Fruit fly (Drosophila melanogaster) whole organism, embryonic: ENCODE results near the gene trbl.

Experiments used
- Awh ChIP-seq: fragments of 200-800 bp; sonication (Bioruptor generic); IDR thresholded peaks from 2 replicates; pipeline ENCODE4, ENCODE4 v1.3.6; 2022; ENCODE audit warnings: missing biosample characterization, missing genetic modification characterization
- BtbVII ChIP-seq: fragments of 200-800 bp; sonication (Bioruptor generic); optimal IDR thresholded peaks from 3 replicates; lab custom pipeline; 2017; ENCODE audit warnings: missing biosample characterization, mild to moderate bottlenecking, missing genetic modification characterization
- CG1024 ChIP-seq: fragments of 200-800 bp; sonication (Bioruptor generic); IDR thresholded peaks from 2 replicates; pipeline ENCODE4 v1.3.6; 2022; ENCODE audit warnings: missing biosample characterization, missing genetic modification characterization
- CG10462 ChIP-seq: fragments of 200-800 bp; sonication (Bioruptor generic); optimal IDR thresholded peaks from 2 replicates; lab custom pipeline; 2016; ENCODE audit warnings: missing biosample characterization, missing genetic modification characterization
- CG10543 ChIP-seq: fragments of 200-800 bp; sonication (Bioruptor generic); optimal IDR thresholded peaks from 3 replicates; lab custom pipeline; 2017; ENCODE audit warnings: missing biosample characterization, mild to moderate bottlenecking, missing genetic modification characterization, moderate library complexity
- CG13894 ChIP-seq: fragments of 200-800 bp; sonication (Bioruptor generic); optimal IDR thresholded peaks from 3 replicates; lab custom pipeline; 2018; ENCODE audit warnings: missing biosample characterization, mild to moderate bottlenecking, missing genetic modification characterization, moderate library complexity
- CG14667 ChIP-seq: fragments of 200-800 bp; sonication (Bioruptor generic); IDR thresholded peaks from 2 replicates; pipeline ENCODE4 v1.3.6; 2022; ENCODE audit warnings: missing biosample characterization, missing genetic modification characterization
- CG14710 ChIP-seq: fragments of 200-800 bp; sonication (Bioruptor generic); optimal IDR thresholded peaks from 3 replicates; lab custom pipeline; 2019; ENCODE audit warnings: missing biosample characterization, mild to moderate bottlenecking, missing genetic modification characterization, moderate library complexity
- CG17328 ChIP-seq: fragments of 200-800 bp; sonication (Bioruptor generic); IDR thresholded peaks from 2 replicates; pipeline ENCODE4 v1.3.6; 2022; ENCODE audit warnings: missing biosample characterization, missing genetic modification characterization
- CG17568 ChIP-seq: fragments of 200-800 bp; sonication (Bioruptor generic); optimal IDR thresholded peaks from 2 replicates; lab custom pipeline; 2018; ENCODE audit warnings: missing biosample characterization, mild to moderate bottlenecking, missing genetic modification characterization, moderate library complexity
- CG18476 ChIP-seq: fragments of 200-800 bp; sonication (Bioruptor generic); optimal IDR thresholded peaks from 2 replicates; lab custom pipeline; 2016; ENCODE audit warnings: missing biosample characterization, mild to moderate bottlenecking, missing genetic modification characterization
- CG2199 ChIP-seq: fragments of 200-800 bp; sonication (Bioruptor generic); IDR thresholded peaks from 3 replicates; pipeline ENCODE4 v1.3.6; 2022; ENCODE audit warnings: missing biosample characterization, missing genetic modification characterization
- CG2889 ChIP-seq: fragments of 200-800 bp; sonication (Bioruptor generic); IDR thresholded peaks from 3 replicates; pipeline ENCODE4 v1.3.6; 2022; ENCODE audit warnings: missing biosample characterization, missing genetic modification characterization
- CG3065 ChIP-seq: fragments of 200-800 bp; sonication (Bioruptor generic); optimal IDR thresholded peaks from 2 replicates; lab custom pipeline; 2016; ENCODE audit warnings: missing biosample characterization, missing genetic modification characterization
- CG3281 ChIP-seq: fragments of 200-800 bp; sonication (Bioruptor generic); optimal IDR thresholded peaks from 3 replicates; lab custom pipeline; 2017; ENCODE audit warnings: missing biosample characterization, mild to moderate bottlenecking, missing genetic modification characterization
- CG3726 ChIP-seq: fragments of 200-800 bp; sonication (Bioruptor generic); IDR thresholded peaks from 3 replicates; pipeline ENCODE4, ENCODE4 v1.3.6; 2022; ENCODE audit warnings: missing biosample characterization, missing genetic modification characterization
- CG4360 ChIP-seq: fragments of 200-800 bp; sonication (Bioruptor generic); IDR thresholded peaks from 2 replicates; pipeline ENCODE4 v1.3.6; 2022; ENCODE audit warnings: missing biosample characterization, missing genetic modification characterization
- CG8924 ChIP-seq: fragments of 200-800 bp; optimal IDR thresholded peaks from 3 replicates; lab custom pipeline; 2019; ENCODE audit warnings: missing biosample characterization, mild to moderate bottlenecking, missing genetic modification characterization, moderate library complexity
- CTCF ChIP-seq: fragments of 200-800 bp; sonication (Bioruptor generic); optimal IDR thresholded peaks from 2 replicates; lab custom pipeline; 2017; ENCODE audit warnings: missing biosample characterization, mild to moderate bottlenecking, missing genetic modification characterization, moderate library complexity
- Deaf1 ChIP-seq: fragments of 200-800 bp; optimal IDR thresholded peaks from 3 replicates; lab custom pipeline; 2019; ENCODE audit warnings: missing biosample characterization, mild to moderate bottlenecking, missing genetic modification characterization, moderate library complexity
- E2f2 ChIP-seq: fragments of 200-800 bp; sonication (Bioruptor generic); IDR thresholded peaks from 2 replicates; pipeline ENCODE4 v1.3.6; 2022; ENCODE audit warnings: missing biosample characterization, missing genetic modification characterization
- GATAe ChIP-seq: fragments of 200-800 bp; sonication (Bioruptor generic); conservative IDR thresholded peaks from 2 replicates; pipeline ENCODE4 v1.3.6; 2022; ENCODE audit warnings: missing biosample characterization, missing genetic modification characterization
- HLHmδ ChIP-seq: fragments of 200-800 bp; sonication (Bioruptor generic); optimal IDR thresholded peaks from 2 replicates; lab custom pipeline; 2018; ENCODE audit warnings: missing biosample characterization, mild to moderate bottlenecking, missing genetic modification characterization, moderate library complexity
- Hey ChIP-seq: fragments of 200-800 bp; sonication (Bioruptor generic); optimal IDR thresholded peaks from 3 replicates; lab custom pipeline; 2018; ENCODE audit warnings: missing biosample characterization, mild to moderate bottlenecking, missing genetic modification characterization
- HmgZ ChIP-seq: fragments of 200-800 bp; sonication (Bioruptor generic); optimal IDR thresholded peaks from 2 replicates; lab custom pipeline; 2018; ENCODE audit warnings: missing biosample characterization, mild to moderate bottlenecking, missing genetic modification characterization
- Hsf ChIP-seq: fragments of 200-800 bp; sonication (Bioruptor generic); optimal IDR thresholded peaks from 3 replicates; lab custom pipeline; 2016; ENCODE audit warnings: missing biosample characterization, missing genetic modification characterization
- Lim3 ChIP-seq: fragments of 200-800 bp; sonication (Bioruptor generic); IDR thresholded peaks from 2 replicates; pipeline ENCODE4 v1.3.6; 2022; ENCODE audit warnings: missing biosample characterization, missing genetic modification characterization
- NC2β ChIP-seq: fragments of 200-800 bp; sonication (Bioruptor generic); optimal IDR thresholded peaks from 2 replicates; lab custom pipeline; 2016; ENCODE audit warnings: missing biosample characterization, missing genetic modification characterization
- Ptx1 ChIP-seq: fragments of 200-800 bp; sonication (Bioruptor generic); IDR thresholded peaks from 2 replicates; pipeline ENCODE4 v1.3.6; 2022; ENCODE audit warnings: missing biosample characterization, missing genetic modification characterization
- Rx ChIP-seq: fragments of 200-800 bp; sonication (Bioruptor generic); IDR thresholded peaks from 2 replicates; pipeline ENCODE4 v1.3.6; 2022; ENCODE audit warnings: missing biosample characterization, missing genetic modification characterization
- Side ChIP-seq: fragments of 200-800 bp; sonication (Bioruptor generic); optimal IDR thresholded peaks from 2 replicates; lab custom pipeline; 2016; ENCODE audit warnings: missing biosample characterization, missing genetic modification characterization
- ato ChIP-seq: fragments of 200-800 bp; sonication (Bioruptor generic); IDR thresholded peaks from 2 replicates; pipeline ENCODE4 v1.3.6; 2022; ENCODE audit warnings: missing biosample characterization, missing genetic modification characterization; ENCODE audit not compliant: partially characterized antibody
- bbx ChIP-seq: fragments of 200-800 bp; sonication (Bioruptor generic); IDR thresholded peaks from 2 replicates; pipeline ENCODE4 v1.3.6; 2022; ENCODE audit warnings: missing biosample characterization, missing genetic modification characterization; ENCODE audit not compliant: partially characterized antibody
- cad ChIP-seq: fragments of >200 bp; optimal IDR thresholded peaks from 2 replicates; lab custom pipeline; 2017; ENCODE audit warnings: missing biosample characterization, missing genetic modification characterization
- corto ChIP-seq: fragments of 200-800 bp; sonication (Bioruptor generic); optimal IDR thresholded peaks from 2 replicates; lab custom pipeline; 2016; ENCODE audit warnings: missing biosample characterization, mild to moderate bottlenecking, missing genetic modification characterization, moderate library complexity
- emc ChIP-seq: fragments of 200-800 bp; sonication (Bioruptor generic); optimal IDR thresholded peaks from 2 replicates; lab custom pipeline; 2016; ENCODE audit warnings: missing biosample characterization, missing genetic modification characterization
- grn ChIP-seq: fragments of 200-800 bp; sonication (Bioruptor generic); optimal IDR thresholded peaks from 3 replicates; lab custom pipeline; 2017; ENCODE audit warnings: missing biosample characterization, missing genetic modification characterization
- insv ChIP-seq, 2 experiments: fragments of 200-800 bp; sonication (Bioruptor generic); optimal IDR thresholded peaks; 3 replicates each; lab custom pipeline; 2016 to 2018; ENCODE audit warnings: missing biosample characterization in 2 of 2, missing genetic modification characterization in 2 of 2
- kni ChIP-seq: fragments of 200-800 bp; sonication (Bioruptor generic); optimal IDR thresholded peaks from 3 replicates; lab custom pipeline; 2017; ENCODE audit warnings: mild to moderate bottlenecking, missing biosample characterization, missing genetic modification reagents, missing genetic modification characterization
- nerfin-1 ChIP-seq: fragments of 200-800 bp; sonication (Bioruptor generic); optimal IDR thresholded peaks from 3 replicates; lab custom pipeline; 2019; ENCODE audit warnings: missing biosample characterization, mild to moderate bottlenecking, missing genetic modification characterization, moderate library complexity
- nmo ChIP-seq: fragments of 200-800 bp; sonication (Bioruptor generic); optimal IDR thresholded peaks from 2 replicates; lab custom pipeline; 2018; ENCODE audit warnings: missing biosample characterization, mild to moderate bottlenecking, missing genetic modification characterization, moderate library complexity
- nom ChIP-seq: fragments of 200-800 bp; sonication (Bioruptor generic); optimal IDR thresholded peaks from 2 replicates; lab custom pipeline; 2017; ENCODE audit warnings: missing biosample characterization, missing genetic modification characterization, mild to moderate bottlenecking, moderate library complexity, missing genetic modification reagents
- odd ChIP-seq: fragments of 200-800 bp; sonication (Bioruptor generic); optimal IDR thresholded peaks from 2 replicates; lab custom pipeline; 2017; ENCODE audit warnings: missing biosample characterization, mild to moderate bottlenecking, missing genetic modification characterization
- sens ChIP-seq: fragments of 200-800 bp; sonication (Bioruptor generic); peaks from one replicate; lab custom pipeline; 2016; ENCODE audit warnings: missing biosample characterization, missing genetic modification characterization
- slbo ChIP-seq: fragments of 200-800 bp; sonication (Bioruptor generic); IDR thresholded peaks from 2 replicates; pipeline ENCODE4 v1.3.6; 2022; ENCODE audit warnings: missing biosample characterization, missing genetic modification characterization
- sqz ChIP-seq: fragments of 200-800 bp; sonication (Bioruptor generic); optimal IDR thresholded peaks from 3 replicates; lab custom pipeline; 2018; ENCODE audit warnings: missing biosample characterization, mild to moderate bottlenecking, missing genetic modification characterization
- stc ChIP-seq: fragments of 200-800 bp; sonication (Bioruptor generic); IDR thresholded peaks from 2 replicates; pipeline ENCODE4 v1.3.6; 2022; ENCODE audit warnings: missing biosample characterization, missing genetic modification characterization
- sug ChIP-seq: fragments of 200-800 bp; optimal IDR thresholded peaks from 2 replicates; lab custom pipeline; 2019; ENCODE audit warnings: missing biosample characterization, mild to moderate bottlenecking, missing genetic modification characterization, moderate library complexity
- tna ChIP-seq: fragments of 200-800 bp; sonication (Bioruptor generic); IDR thresholded peaks from 2 replicates; pipeline ENCODE4 v1.3.6; 2022; ENCODE audit warnings: missing biosample characterization, missing genetic modification characterization; ENCODE audit not compliant: partially characterized antibody
- ttk ChIP-seq: fragments of 200-800 bp; sonication (Bioruptor generic); IDR thresholded peaks from 2 replicates; pipeline ENCODE4 v2.1.2; 2022; ENCODE audit warnings: missing biosample characterization, missing genetic modification characterization
- vnd ChIP-seq: fragments of 200-800 bp; sonication (Bioruptor generic); IDR thresholded peaks from 3 replicates; pipeline ENCODE4 v1.3.6; 2022; ENCODE audit warnings: missing biosample characterization, missing genetic modification characterization; ENCODE audit not compliant: partially characterized antibody

trbl gene

DNA sequence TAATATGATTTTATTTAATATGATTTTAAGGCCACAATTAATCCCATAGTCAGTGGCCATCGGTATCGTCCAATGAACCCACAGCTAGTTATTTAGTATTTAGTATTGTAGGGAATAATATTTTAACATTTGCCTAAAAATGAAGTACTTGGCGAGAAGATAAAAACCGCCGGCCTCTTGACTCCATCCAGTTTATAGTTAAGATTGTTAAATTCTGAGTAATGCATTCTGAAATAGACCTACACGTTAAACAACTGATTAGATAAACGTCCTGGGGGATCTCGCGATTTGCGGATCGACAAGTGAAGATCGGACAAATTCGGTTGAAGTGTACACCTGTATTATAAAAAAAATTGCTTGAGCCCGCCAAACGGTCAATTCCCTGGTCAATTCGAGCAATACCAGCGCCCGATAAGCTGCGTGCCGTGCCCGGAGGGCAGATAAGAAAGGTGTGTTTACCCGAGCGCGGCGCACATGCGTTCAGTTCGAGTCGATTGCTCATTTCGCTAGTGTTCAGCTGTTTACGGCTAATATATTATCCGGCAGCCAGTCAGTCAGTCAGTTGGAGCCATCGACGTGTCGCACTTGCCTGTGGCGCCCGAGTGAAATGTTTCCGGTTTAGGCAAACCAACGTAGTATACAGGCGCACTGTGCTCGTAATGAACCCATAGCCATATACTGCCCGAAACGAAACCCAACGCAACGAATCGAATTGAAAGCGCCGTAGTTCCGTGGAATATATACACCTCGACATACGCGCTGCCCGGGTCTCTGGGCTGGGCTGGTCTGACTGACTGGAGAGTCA is 14.2 kb downstream of the trbl start (continued):
- TF ChIP-seq NC2β (GFP tag; lab: Kevin White, UChicago) (no peak), cad (GFP tag; lab: Kevin White, UChicago) (no peak), insv (GFP tag; optimal IDR thresholded peaks at IDR 0.05; lab: Kevin White, UChicago) (no peak), sug (tag; lab: Kevin White, UChicago) (peak; percentile 95), CG13894 (tag; lab: Kevin White, UChicago) (peak; percentile 2), CG10543 (peak; percentile 80), vnd (GFP tag; lab: Robert Waterston, UW) (no peak), nom (no peak), HLHmδ (GFP tag; lab: Kevin White, UChicago) (no peak), CG10462 (GFP tag; lab: Kevin White, UChicago) (no peak), stc (GFP tag; lab: Robert Waterston, UW) (no peak), CG18476 (no peak), CG14667 (no peak), BtbVII (GFP tag; lab: Kevin White, UChicago) (no peak), ato (no peak), nmo (GFP tag; lab: Kevin White, UChicago) (no peak), CG2199 (GFP tag; lab: Robert Waterston, UW) (peak; percentile 89; the same call in 2 of the 3 replicates), Deaf1 (tag; lab: Kevin White, UChicago) (peak; percentile 60), Rx (GFP tag; lab: Robert Waterston, UW) (no peak), CG8924 (tag; lab: Kevin White, UChicago) (no peak), corto (GFP tag; lab: Kevin White, UChicago) (no peak), tna (GFP tag; lab: Robert Waterston, UW) (no peak), Side (GFP tag; lab: Kevin White, UChicago) (no peak), CG1024 (GFP tag; lab: Robert Waterston, UW) (0 out of 2 replicates have a peak, but pooled peaks have one; percentile 14), slbo (GFP tag; lab: Robert Waterston, UW) (no peak), CG17328 (GFP tag; lab: Robert Waterston, UW) (no peak), GATAe (peak; percentile 62), ttk (GFP tag; lab: Robert Waterston, UW) (no peak), Hey (tag; lab: Kevin White, UChicago) (no peak), odd (no peak), Ptx1 (GFP tag; lab: Robert Waterston, UW) (no peak), Awh (GFP tag; lab: Robert Waterston, UW) (no peak), HmgZ (tag; lab: Kevin White, UChicago) (peak; percentile 45), E2f2 (GFP tag; lab: Robert Waterston, UW) (0 out of 2 replicates have a peak, but pooled peaks have one; percentile 11), CG17568 (GFP tag; lab: Kevin White, UChicago) (no peak), grn (GFP tag; lab: Kevin White, UChicago) (peak; percentile 59), CTCF (no peak), CG4360 (no peak), kni (GFP tag; lab: Kevin White, UChicago) (no peak), CG3065 (no peak), CG3726 (GFP tag; lab: Robert Waterston, UW) (no peak), CG14710 (tag; lab: Kevin White, UChicago) (no peak), CG3281 (GFP tag; lab: Kevin White, UChicago) (no peak), Lim3 (GFP tag; lab: Robert Waterston, UW) (no peak), CG2889 (no peak), nerfin-1 (tag; lab: Kevin White, UChicago) (no peak), Hsf (GFP tag; lab: Kevin White, UChicago) (no peak), bbx (GFP tag; lab: Robert Waterston, UW) (no peak), emc (GFP tag; lab: Kevin White, UChicago) (no peak), sens (GFP tag; lab: Kevin White, UChicago) (peak; percentile 65), sqz (GFP tag; lab: Kevin White, UChicago) (no peak)
